Worm (Caenorhabditis elegans) whole organism, L1 larva: Measurements from ENCODE around the gene R144.11.

Source experiments
- C04F5.9 ChIP-seq: sonication (generic microtip); optimal IDR thresholded peaks from 2 replicates; lab custom pipeline; 2016; ENCODE audit warnings: missing genetic modification characterization, missing compliant biosample characterization
- F16B12.6 ChIP-seq: fragments of 150-350 bp; optimal IDR thresholded peaks from 2 replicates; lab custom pipeline; 2014; ENCODE audit warnings: missing biosample characterization, missing genetic modification characterization
- ceh-63 ChIP-seq: fragments of 200-800 bp; sonication (Bioruptor generic); optimal IDR thresholded peaks from 2 replicates; lab custom pipeline; 2018; ENCODE audit warnings: mild to moderate bottlenecking, missing genetic modification characterization, missing compliant biosample characterization
- dpl-1 ChIP-seq, 3 experiments: fragments of 150-350 bp in 2 of 3; sonication (generic microtip) in 1 of 3; optimal IDR thresholded peaks; 2 replicates each; lab custom pipeline; 2014 to 2017; ENCODE audit warnings: missing biosample characterization in 3 of 3, missing genetic modification characterization in 3 of 3, missing genetic modification reagents in 3 of 3
- dsc-1 ChIP-seq: sonication (generic microtip); optimal IDR thresholded peaks from 2 replicates; lab custom pipeline; 2016; ENCODE audit warnings: mild to moderate bottlenecking, missing genetic modification characterization, missing compliant biosample characterization
- efl-1 ChIP-seq, 4 experiments: fragments of 150-350 bp; optimal IDR thresholded peaks in 3 of 4; peaks in 1 of 4; 1 replicate in 1 of 4; 2 replicates in 3 of 4; lab custom pipeline; 2014; ENCODE audit warnings: missing biosample characterization in 2 of 4, missing genetic modification characterization in 2 of 4, missing genetic modification reagents in 2 of 4
- elt-2 ChIP-seq: sonication (generic microtip); optimal IDR thresholded peaks from 2 replicates; lab custom pipeline; 2016; ENCODE audit warnings: missing genetic modification characterization, mild to moderate bottlenecking, inconsistent platforms, missing compliant biosample characterization, missing genetic modification reagents
- fkh-10 ChIP-seq: sonication (generic microtip); optimal IDR thresholded peaks from 2 replicates; lab custom pipeline; 2017; ENCODE audit warnings: missing biosample characterization, missing genetic modification reagents, missing genetic modification characterization
- fkh-4 ChIP-seq: sonication (generic microtip); optimal IDR thresholded peaks from 2 replicates; lab custom pipeline; 2016; ENCODE audit warnings: missing compliant biosample characterization, missing genetic modification characterization, borderline replicate concordance
- grh-1 ChIP-seq: fragments of 200-800 bp; sonication (Bioruptor generic); IDR thresholded peaks from 2 replicates; pipeline ENCODE4 v1.3.6; 2022; ENCODE audit warnings: missing genetic modification reagents, missing genetic modification characterization, missing compliant biosample characterization
- hlh-17 ChIP-seq: fragments of 200-800 bp; sonication (Bioruptor generic); optimal IDR thresholded peaks from 2 replicates; lab custom pipeline; 2018; ENCODE audit warnings: missing genetic modification characterization, mild to moderate bottlenecking, missing compliant biosample characterization, moderate library complexity, borderline replicate concordance
- hlh-4 ChIP-seq: sonication (generic microtip); optimal IDR thresholded peaks from 2 replicates; lab custom pipeline; 2016; ENCODE audit warnings: mild to moderate bottlenecking, missing genetic modification characterization, missing compliant biosample characterization
- isw-1 ChIP-seq: fragments of 200-800 bp; sonication (Bioruptor generic); IDR thresholded peaks from 2 replicates; pipeline ENCODE4 v1.3.6; 2022; ENCODE audit warnings: missing genetic modification characterization, missing compliant biosample characterization
- jun-1 ChIP-seq: fragments of 150-350 bp; optimal IDR thresholded peaks from 2 replicates; lab custom pipeline; 2014; ENCODE audit warnings: missing biosample characterization, missing genetic modification reagents, missing genetic modification characterization
- lin-13 ChIP-seq: fragments of 150-350 bp; optimal IDR thresholded peaks from 2 replicates; lab custom pipeline; 2014; ENCODE audit warnings: missing biosample characterization, missing genetic modification reagents, missing genetic modification characterization
- lin-14 ChIP-seq: fragments of 200-800 bp; sonication (Bioruptor generic); optimal IDR thresholded peaks from 2 replicates; lab custom pipeline; 2018; ENCODE audit warnings: mild to moderate bottlenecking, missing genetic modification characterization, moderate library complexity, missing compliant biosample characterization
- lin-39 ChIP-seq: fragments of 150-350 bp; optimal IDR thresholded peaks from 2 replicates; lab custom pipeline; 2014; ENCODE audit warnings: missing biosample characterization, missing genetic modification reagents, missing genetic modification characterization
- lsy-2 ChIP-seq, 2 experiments: fragments of 150-350 bp; optimal IDR thresholded peaks; 2 replicates each; lab custom pipeline; 2014; ENCODE audit warnings: missing biosample characterization in 2 of 2, missing genetic modification characterization in 2 of 2
- mab-9 ChIP-seq: fragments of 200-800 bp; sonication (Bioruptor generic); IDR thresholded peaks from 2 replicates; pipeline ENCODE4 v1.3.6; 2022; ENCODE audit warnings: missing genetic modification reagents, missing genetic modification characterization, missing compliant biosample characterization
- mdl-1 ChIP-seq, 2 experiments: fragments of 150-350 bp; optimal IDR thresholded peaks; 2 replicates each; lab custom pipeline; 2014 to 2017; ENCODE audit warnings: missing biosample characterization in 2 of 2, missing genetic modification characterization in 2 of 2, inconsistent platforms in 1 of 2
- mef-2 ChIP-seq: fragments of 150-350 bp; optimal IDR thresholded peaks from 2 replicates; lab custom pipeline; 2014; ENCODE audit warnings: missing biosample characterization, missing genetic modification characterization
- mep-1 ChIP-seq: fragments of 150-350 bp; optimal IDR thresholded peaks from 2 replicates; lab custom pipeline; 2014; ENCODE audit warnings: missing biosample characterization, missing genetic modification characterization
- nhr-11 ChIP-seq: fragments of 150-350 bp; optimal IDR thresholded peaks from 2 replicates; lab custom pipeline; 2014; ENCODE audit warnings: missing biosample characterization, missing genetic modification characterization
- nhr-12 ChIP-seq: sonication (generic microtip); optimal IDR thresholded peaks from 2 replicates; lab custom pipeline; 2017; ENCODE audit warnings: missing biosample characterization, missing genetic modification characterization
- nhr-237 ChIP-seq: fragments of 150-350 bp; optimal IDR thresholded peaks from 2 replicates; lab custom pipeline; 2014; ENCODE audit warnings: missing biosample characterization, missing genetic modification characterization
- nhr-47 ChIP-seq: sonication (generic microtip); optimal IDR thresholded peaks from 2 replicates; lab custom pipeline; 2016; ENCODE audit warnings: mild to moderate bottlenecking, missing genetic modification characterization, moderate library complexity, missing compliant biosample characterization
- nhr-71 ChIP-seq: sonication (generic microtip); optimal IDR thresholded peaks from 2 replicates; lab custom pipeline; 2016; ENCODE audit warnings: mild to moderate bottlenecking, missing genetic modification characterization, moderate library complexity, missing compliant biosample characterization
- nhr-85 ChIP-seq: sonication (generic microtip); peaks from one replicate; lab custom pipeline; 2016; ENCODE audit warnings: missing genetic modification characterization, inconsistent platforms, missing compliant biosample characterization
- nhr-90 ChIP-seq: sonication (generic microtip); optimal IDR thresholded peaks from 2 replicates; lab custom pipeline; 2016; ENCODE audit warnings: mild to moderate bottlenecking, missing genetic modification characterization, missing compliant biosample characterization; ENCODE audit not compliant: poor library complexity
- pax-3 ChIP-seq: fragments of 200-800 bp; sonication (Bioruptor generic); optimal IDR thresholded peaks from 2 replicates; lab custom pipeline; 2018; ENCODE audit warnings: mild to moderate bottlenecking, missing genetic modification characterization, moderate library complexity, missing compliant biosample characterization
- pqm-1 ChIP-seq: sonication (generic microtip); optimal IDR thresholded peaks from 3 replicates; lab custom pipeline; 2017; ENCODE audit warnings: missing biosample characterization, missing genetic modification characterization
- rnt-1 ChIP-seq: sonication (generic microtip); optimal IDR thresholded peaks from 2 replicates; lab custom pipeline; 2016; ENCODE audit warnings: mild to moderate bottlenecking, missing genetic modification characterization, moderate library complexity, missing compliant biosample characterization
- snpc-4 ChIP-seq: fragments of 150-350 bp; optimal IDR thresholded peaks from 2 replicates; lab custom pipeline; 2014; ENCODE audit warnings: missing biosample characterization, missing genetic modification characterization
- snu-23 ChIP-seq: sonication (generic microtip); optimal IDR thresholded peaks from 2 replicates; lab custom pipeline; 2016; ENCODE audit warnings: missing genetic modification characterization, missing compliant biosample characterization
- sox-4 ChIP-seq: sonication (generic microtip); optimal IDR thresholded peaks from 2 replicates; lab custom pipeline; 2016; ENCODE audit warnings: missing genetic modification characterization, missing compliant biosample characterization
- swsn-7 ChIP-seq: sonication (generic microtip); optimal IDR thresholded peaks from 2 replicates; lab custom pipeline; 2016; ENCODE audit warnings: missing genetic modification characterization, missing compliant biosample characterization
- unc-30 ChIP-seq: sonication (generic microtip); optimal IDR thresholded peaks from 2 replicates; lab custom pipeline; 2017; ENCODE audit warnings: missing biosample characterization, missing genetic modification characterization
- unc-86 ChIP-seq: sonication (generic microtip); optimal IDR thresholded peaks from 2 replicates; lab custom pipeline; 2016; ENCODE audit warnings: missing genetic modification characterization, missing compliant biosample characterization
- zag-1 ChIP-seq: fragments of 150-350 bp; optimal IDR thresholded peaks from 2 replicates; lab custom pipeline; 2014; ENCODE audit warnings: missing biosample characterization, missing genetic modification characterization
- zip-4 ChIP-seq: fragments of 200-800 bp; sonication (Bioruptor generic); optimal IDR thresholded peaks from 2 replicates; lab custom pipeline; 2018; ENCODE audit warnings: mild to moderate bottlenecking, missing genetic modification characterization, moderate library complexity, missing compliant biosample characterization
- ztf-11 ChIP-seq, 2 experiments: sonication (generic microtip); optimal IDR thresholded peaks; 2 replicates each; lab custom pipeline; 2016 to 2017; ENCODE audit warnings: missing genetic modification characterization in 2 of 2, missing biosample characterization in 1 of 2, missing compliant biosample characterization in 1 of 2
- ztf-4 ChIP-seq: fragments of 150-350 bp; optimal IDR thresholded peaks from 2 replicates; lab custom pipeline; 2014; ENCODE audit warnings: missing biosample characterization, missing genetic modification characterization

R144.11 gene

ce11 chrIII:5024393-5024964 lies 15.8 kb upstream of the R144.11 start, which contains the start of gene pcf-11 (continued):
- TF ChIP-seq snpc-4 (tag; lab: Kevin White, UChicago) (no peak), dsc-1 (tag; lab: Kevin White, UChicago) (peak; percentile 25), nhr-71 (tag; lab: Kevin White, UChicago) (peak; percentile 69), hlh-4 (tag; lab: Kevin White, UChicago) (no peak), fkh-4 (tag; lab: Kevin White, UChicago) (no peak), hlh-17 (GFP tag; lab: Kevin White, UChicago) (no peak), ztf-11 (tag; optimal IDR thresholded peaks at IDR 0.05; lab: Kevin White, UChicago) (no peak), nhr-237 (tag; lab: Kevin White, UChicago) (no peak), dpl-1 (GFP tag; optimal IDR thresholded peaks at IDR 0.05; lab: Kevin White, UChicago) (peak; percentile 51 to 63 (median 55)), nhr-85 (tag; lab: Kevin White, UChicago) (no peak), sox-4 (tag; lab: Kevin White, UChicago) (no peak), mep-1 (tag; lab: Kevin White, UChicago) (peak; percentile 33), mef-2 (tag; lab: Kevin White, UChicago) (no peak), nhr-90 (tag; lab: Kevin White, UChicago) (peak; percentile 36), grh-1 (GFP tag; lab: Robert Waterston, UW) (no peak), fkh-10 (no peak), ceh-63 (GFP tag; lab: Kevin White, UChicago) (no peak), pax-3 (tag; lab: Kevin White, UChicago) (no peak), zip-4 (GFP tag; lab: Kevin White, UChicago) (no peak), lin-13 (GFP tag; lab: Kevin White, UChicago) (peak; percentile 28), unc-86 (tag; lab: Kevin White, UChicago) (peak; percentile 53), efl-1 (optimal IDR thresholded peaks at IDR 0.05; lab: Kevin White, UChicago) (peak; percentile 66 to 71), efl-1 (GFP tag; optimal IDR thresholded peaks at IDR 0.05 in 1 of 2; lab: Kevin White, UChicago) (peak; percentile 54 to 96), nhr-47 (tag; lab: Kevin White, UChicago) (peak; percentile 47), mab-9 (GFP tag; lab: Robert Waterston, UW) (no peak), lin-14 (GFP tag; lab: Kevin White, UChicago) (peak; percentile 74), mdl-1 (tag; optimal IDR thresholded peaks at IDR 0.05; lab: Kevin White, UChicago) (peak in 1 of 2 experiments; percentile 80), pqm-1 (tag; lab: Kevin White, UChicago) (no peak), lsy-2 (tag; optimal IDR thresholded peaks at IDR 0.05; lab: Kevin White, UChicago) (peak; percentile 43 to 78), unc-30 (tag; lab: Kevin White, UChicago) (no peak), snu-23 (GFP tag; lab: Kevin White, UChicago) (peak; percentile 78)

DNA sequence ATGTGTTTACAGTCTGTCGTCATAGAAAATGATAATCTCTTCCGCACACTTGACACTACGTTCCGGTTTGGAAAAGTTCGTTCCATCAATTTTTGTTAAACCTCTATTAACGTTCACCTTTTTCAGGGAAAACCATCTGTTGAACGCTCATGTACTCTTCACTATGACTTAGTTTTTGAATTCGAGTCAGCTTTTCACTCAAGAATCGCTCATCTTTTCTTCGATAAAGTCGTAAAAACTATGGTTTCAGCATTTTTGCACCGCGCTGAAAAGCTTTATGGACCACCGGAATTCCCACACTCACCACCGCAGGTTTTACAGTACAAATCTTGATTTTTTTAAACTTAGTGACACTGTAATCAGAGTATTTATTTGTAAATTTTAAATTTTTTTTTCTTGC lies 15.0 kb upstream of the R144.11 start:
- TF ChIP-seq ztf-4 (peak; percentile 32), C04F5.9 (no peak), nhr-85 (tag; lab: Kevin White, UChicago) (peak; percentile 26)

DNA sequence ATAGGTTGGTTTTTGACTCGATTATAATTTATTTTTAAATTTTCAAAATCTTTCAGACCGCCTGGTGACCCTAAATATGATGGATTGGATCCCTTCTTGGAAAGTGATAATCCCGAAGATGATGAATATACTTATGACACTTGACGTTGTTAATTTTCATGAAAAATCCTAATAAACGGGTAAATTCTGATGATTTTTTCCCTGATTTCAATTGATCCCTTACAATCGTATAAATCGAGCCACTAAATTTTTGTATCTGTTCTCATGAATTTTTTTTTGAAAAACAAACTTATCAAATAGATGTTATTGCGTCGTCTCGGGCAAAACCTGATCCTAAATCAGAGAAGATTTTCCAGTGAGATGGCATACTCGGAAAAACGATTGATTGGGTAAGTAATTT lies 14.3 kb upstream of the R144.11 start, which contains the start of gene R144.13:
Gene R144.13, plus strand, starts transcription at position 301 of the 400 bp plus-strand sequence.
- TF ChIP-seq isw-1 (GFP tag; lab: Robert Waterston, UW) (no peak), efl-1 (optimal IDR thresholded peaks at IDR 0.05; lab: Kevin White, UChicago) (no peak), efl-1 (GFP tag; optimal IDR thresholded peaks at IDR 0.05 in 1 of 2; lab: Kevin White, UChicago) (peak in 1 of 2 experiments; percentile 68)

DNA sequence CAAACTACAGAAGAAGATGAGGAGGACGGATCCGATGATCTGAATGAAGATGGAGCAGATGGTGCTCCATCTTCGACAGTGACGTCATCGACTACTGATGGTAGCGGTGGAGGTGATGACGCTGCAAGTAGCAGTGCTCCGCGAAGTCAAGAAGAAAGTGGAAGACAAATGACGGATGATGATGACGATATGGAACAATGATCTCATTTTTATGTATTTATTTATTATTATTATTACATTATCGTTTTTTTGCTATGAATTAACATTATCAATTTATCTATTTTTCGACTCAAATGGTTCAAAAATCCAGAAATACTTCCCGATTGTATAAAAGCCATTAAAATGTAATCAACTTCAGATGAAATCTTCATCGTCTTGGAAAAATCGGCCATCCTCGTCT lies 13.1 kb upstream of the R144.11 start, which contains the start of gene R144.3:
Gene R144.3, plus strand, starts transcription at position 301 of the 400 bp plus-strand sequence.
- no peak for TF ChIP-seq zip-4 (GFP tag; lab: Kevin White, UChicago)
- TF ChIP-seq mef-2 (tag; lab: Kevin White, UChicago), result no peak
- TF ChIP-seq mab-9 (GFP tag; lab: Robert Waterston, UW), result no peak
- TF ChIP-seq zag-1 (tag; lab: Kevin White, UChicago), result no peak
- TF ChIP-seq nhr-12 (tag; lab: Kevin White, UChicago), result no peak
- no peak for TF ChIP-seq rnt-1 (tag; lab: Kevin White, UChicago)
- no peak for TF ChIP-seq elt-2 (tag; lab: Kevin White, UChicago)
- no peak for TF ChIP-seq dsc-1 (tag; lab: Kevin White, UChicago)
- TF ChIP-seq lsy-2 (tag; optimal IDR thresholded peaks at IDR 0.05; lab: Kevin White, UChicago), result no peak
- no peak for TF ChIP-seq lin-39
- TF ChIP-seq jun-1 (tag; lab: Kevin White, UChicago), result no peak
- no peak for TF ChIP-seq snu-23 (GFP tag; lab: Kevin White, UChicago)
- no peak for TF ChIP-seq F16B12.6 (tag; lab: Kevin White, UChicago)
- no peak for TF ChIP-seq swsn-7 (tag; lab: Kevin White, UChicago)
- TF ChIP-seq nhr-11, result no peak
